Fruit fly (Drosophila melanogaster): ENCODE data around the gene Fer1HCH.

Gene Fer1HCH

dm6 chr3R:30388215-30388871 lies 365 bp upstream of the Fer1HCH start (continued):
- TF ChIP-seq Doc2 (GFP tag; IDR thresholded peaks at IDR 0.05) = peak; percentile 63; the same call in 1 of the 2 replicates
- peak; percentile 83 for TF ChIP-seq CG3726 (GFP tag; IDR thresholded peaks at IDR 0.05)
- TF ChIP-seq CG11456 (GFP tag; IDR thresholded peaks at IDR 0.05) = peak; percentile 90
- peak; percentile 73 for TF ChIP-seq otp (GFP tag; IDR thresholded peaks at IDR 0.05)
- TF ChIP-seq CG7839 (tag; optimal IDR thresholded peaks at IDR 0.05) = peak; percentile 97
- peak; percentile 95 for TF ChIP-seq Gug (GFP tag; IDR thresholded peaks at IDR 0.05)
- TF ChIP-seq dm (GFP tag; optimal IDR thresholded peaks at IDR 0.05) = peak; percentile 95
- peak; percentile 80 for TF ChIP-seq B-H2 (GFP tag; optimal IDR thresholded peaks at IDR 0.05)
- peak; percentile 98 for TF ChIP-seq CG10543 (GFP tag; optimal IDR thresholded peaks at IDR 0.05)
- TF ChIP-seq trem (tag; optimal IDR thresholded peaks at IDR 0.05) = peak; percentile 78
- TF ChIP-seq NFAT (GFP tag; IDR thresholded peaks at IDR 0.05) = peak; percentile 94
- peak; percentile 60 for TF ChIP-seq sd (tag; optimal IDR thresholded peaks at IDR 0.05)
- peak; percentile 83 for TF ChIP-seq Ets97D (GFP tag; optimal IDR thresholded peaks at IDR 0.05)
- TF ChIP-seq bab2 (GFP tag; optimal IDR thresholded peaks at IDR 0.05) = peak; percentile 98
- peak; percentile 66 for TF ChIP-seq Deaf1 (tag; optimal IDR thresholded peaks at IDR 0.05)
- TF ChIP-seq CG11247 (GFP tag; IDR thresholded peaks at IDR 0.05) = peak; percentile 83
- TF ChIP-seq CG17359 (tag; optimal IDR thresholded peaks at IDR 0.05) = peak; percentile 85
- peak; percentile 96 for TF ChIP-seq CG8924 (tag; optimal IDR thresholded peaks at IDR 0.05)
- peak; percentile 70 for TF ChIP-seq exex (tag; optimal IDR thresholded peaks at IDR 0.05)
- peak; percentile 85 for TF ChIP-seq CG17328 (GFP tag; IDR thresholded peaks at IDR 0.05)
- peak; percentile 95 for TF ChIP-seq CG33557 (GFP tag; optimal IDR thresholded peaks at IDR 0.05)
- peak; percentile 69; the same call in 1 of the 2 replicates for TF ChIP-seq dan (GFP tag; IDR thresholded peaks at IDR 0.05)
- peak; percentile 64 for TF ChIP-seq CG17912 (GFP tag; optimal IDR thresholded peaks at IDR 0.05)
- peak; percentile 4 for TF ChIP-seq MESR4 (GFP tag; optimal IDR thresholded peaks at IDR 0.05)
- peak; percentile 97 for TF ChIP-seq NC2α (GFP tag; optimal IDR thresholded peaks at IDR 0.05)
- peak; percentile 97 for TF ChIP-seq Hmr (GFP tag; optimal IDR thresholded peaks at IDR 0.05)
- peak; percentile 67; the same call in 1 of the 2 replicates for TF ChIP-seq ap (GFP tag; IDR thresholded peaks at IDR 0.05)
- TF ChIP-seq H2.0 (GFP tag; IDR thresholded peaks at IDR 0.05) = peak; percentile 90
- TF ChIP-seq YL-1 (GFP tag; optimal IDR thresholded peaks at IDR 0.05) = peak; percentile 83
- peak; percentile 95 for TF ChIP-seq kni (GFP tag; optimal IDR thresholded peaks at IDR 0.05)
- peak; percentile 88 for TF ChIP-seq CG6175 (GFP tag; IDR thresholded peaks at IDR 0.05)
- peak; percentile 92 for TF ChIP-seq fd3F (GFP tag; optimal IDR thresholded peaks at IDR 0.05)
- TF ChIP-seq CG2116 (GFP tag; optimal IDR thresholded peaks at IDR 0.05) = peak; percentile 83
- peak; percentile 98 for TF ChIP-seq Oli (tag; optimal IDR thresholded peaks at IDR 0.05)
- peak; percentile 95 for TF ChIP-seq Max (GFP tag; optimal IDR thresholded peaks at IDR 0.05)
- no peak; the same call in none of the 2 replicates for TF ChIP-seq CG32767 (GFP tag; IDR thresholded peaks at IDR 0.05)
- peak; percentile 39 for TF ChIP-seq Dref (GFP tag; IDR thresholded peaks at IDR 0.05)
- TF ChIP-seq CG3163 (GFP tag; optimal IDR thresholded peaks at IDR 0.05) = no peak
- TF ChIP-seq CG12659 (GFP tag; optimal IDR thresholded peaks at IDR 0.05) = peak; percentile 99
- TF ChIP-seq Atf3 (GFP tag; optimal IDR thresholded peaks at IDR 0.05) = peak; percentile 97
- TF ChIP-seq Ada2b (GFP tag; IDR thresholded peaks at IDR 0.05) = peak; percentile 86
- TF ChIP-seq CG16779 (GFP tag; IDR thresholded peaks at IDR 0.05) = peak; percentile 75
- peak; percentile 20 for TF ChIP-seq gfzf (GFP tag; optimal IDR thresholded peaks at IDR 0.05)
- peak; percentile 98 for TF ChIP-seq CG16863 (GFP tag; optimal IDR thresholded peaks at IDR 0.05)
- TF ChIP-seq Taf1 (GFP tag; IDR thresholded peaks at IDR 0.05) = peak; percentile 83
- TF ChIP-seq GATAe (GFP tag; conservative IDR thresholded peaks at IDR 0.05) = peak; percentile 73
- TF ChIP-seq Side (GFP tag; optimal IDR thresholded peaks at IDR 0.05) = peak; percentile 97
- peak; percentile 87 for TF ChIP-seq CG8359 (GFP tag; optimal IDR thresholded peaks at IDR 0.05; ENCODE audit: borderline replicate concordance)
- peak; percentile 96 to 97 for TF ChIP-seq chif (GFP tag; optimal IDR thresholded peaks at IDR 0.05)
- peak; percentile 93 for TF ChIP-seq CG17385 (GFP tag; optimal IDR thresholded peaks at IDR 0.05)
